Worm (Caenorhabditis elegans) whole organism, L1 larva: ENCODE results near the gene nphp-4.

Experiments
- elt-2 ChIP-seq: sonication (generic microtip); optimal IDR thresholded peaks from 2 replicates; lab custom pipeline; 2016; ENCODE audit warnings: missing genetic modification characterization, mild to moderate bottlenecking, inconsistent platforms, missing compliant biosample characterization, missing genetic modification reagents
- grh-1 ChIP-seq: fragments of 200-800 bp; sonication (Bioruptor generic); IDR thresholded peaks from 2 replicates; pipeline ENCODE4 v1.3.6; 2022; ENCODE audit warnings: missing genetic modification reagents, missing genetic modification characterization, missing compliant biosample characterization
- jun-1 ChIP-seq: fragments of 150-350 bp; optimal IDR thresholded peaks from 2 replicates; lab custom pipeline; 2014; ENCODE audit warnings: missing biosample characterization, missing genetic modification reagents, missing genetic modification characterization
- mdl-1 ChIP-seq, 2 experiments: fragments of 150-350 bp; optimal IDR thresholded peaks; 2 replicates each; lab custom pipeline; 2014 to 2017; ENCODE audit warnings: missing biosample characterization in 2 of 2, missing genetic modification characterization in 2 of 2, inconsistent platforms in 1 of 2
- nhr-12 ChIP-seq: sonication (generic microtip); optimal IDR thresholded peaks from 2 replicates; lab custom pipeline; 2017; ENCODE audit warnings: missing biosample characterization, missing genetic modification characterization
- nhr-19 ChIP-seq: fragments of 200-800 bp; sonication (Bioruptor generic); conservative IDR thresholded peaks from 2 replicates; pipeline ENCODE4 v1.3.6; 2022; ENCODE audit warnings: missing genetic modification characterization, missing compliant biosample characterization
- nhr-76 ChIP-seq: sonication (generic microtip); optimal IDR thresholded peaks from 2 replicates; lab custom pipeline; 2017; ENCODE audit warnings: missing biosample characterization, missing genetic modification characterization
- nhr-77 ChIP-seq: fragments of 150-350 bp; optimal IDR thresholded peaks from 2 replicates; lab custom pipeline; 2014; ENCODE audit warnings: missing biosample characterization, missing genetic modification characterization
- sox-4 ChIP-seq: sonication (generic microtip); optimal IDR thresholded peaks from 2 replicates; lab custom pipeline; 2016; ENCODE audit warnings: missing genetic modification characterization, missing compliant biosample characterization
- xbp-1 ChIP-seq: sonication (generic microtip); optimal IDR thresholded peaks from 2 replicates; lab custom pipeline; 2016; ENCODE audit warnings: missing genetic modification characterization, missing compliant biosample characterization

DNA sequence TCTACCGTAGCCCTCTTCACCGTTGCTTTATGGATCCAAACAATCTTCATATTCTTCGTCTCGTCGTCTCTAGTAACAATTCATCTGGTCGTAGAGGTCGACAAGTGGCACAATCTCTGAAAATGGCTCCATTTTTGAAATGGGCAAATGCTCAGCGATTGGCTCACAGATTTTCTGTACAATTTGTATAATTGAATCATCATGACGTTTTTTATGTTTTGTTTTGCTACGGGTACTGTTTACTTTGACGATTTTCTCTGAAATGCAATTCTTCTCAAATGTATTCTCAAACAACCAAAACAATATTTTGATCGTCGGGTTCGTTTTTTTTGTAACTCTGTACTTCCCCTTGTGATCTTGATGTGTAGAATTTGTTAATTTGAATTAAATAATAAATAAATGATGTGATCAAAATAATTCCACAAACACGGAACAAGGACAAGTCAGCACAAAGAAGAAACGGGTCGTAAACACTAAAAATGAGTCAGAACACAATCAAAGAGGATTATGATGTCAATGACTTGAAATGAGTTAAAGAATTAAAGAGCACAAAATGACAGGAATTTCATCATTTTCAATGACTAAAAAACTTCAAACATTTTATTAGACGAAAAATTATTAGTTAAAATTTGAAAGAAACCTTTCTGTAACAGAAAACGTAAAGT, 18.5 kb upstream of the nphp-4 start:
- TF ChIP-seq grh-1 (GFP tag; lab: Robert Waterston, UW) (no peak), xbp-1 (no peak), sox-4 (tag; lab: Kevin White, UChicago) (no peak), mdl-1 (tag; optimal IDR thresholded peaks at IDR 0.05; lab: Kevin White, UChicago) (no peak), elt-2 (tag; lab: Kevin White, UChicago) (no peak), jun-1 (tag; lab: Kevin White, UChicago) (no peak), nhr-12 (tag; lab: Kevin White, UChicago) (no peak), nhr-77 (no peak), nhr-19 (GFP tag; lab: Robert Waterston, UW) (no peak), nhr-76 (tag; lab: Kevin White, UChicago) (no peak)
